Worm (Caenorhabditis elegans): ENCODE measurements around the gene srd-49.

The srd-49 gene

DNA sequence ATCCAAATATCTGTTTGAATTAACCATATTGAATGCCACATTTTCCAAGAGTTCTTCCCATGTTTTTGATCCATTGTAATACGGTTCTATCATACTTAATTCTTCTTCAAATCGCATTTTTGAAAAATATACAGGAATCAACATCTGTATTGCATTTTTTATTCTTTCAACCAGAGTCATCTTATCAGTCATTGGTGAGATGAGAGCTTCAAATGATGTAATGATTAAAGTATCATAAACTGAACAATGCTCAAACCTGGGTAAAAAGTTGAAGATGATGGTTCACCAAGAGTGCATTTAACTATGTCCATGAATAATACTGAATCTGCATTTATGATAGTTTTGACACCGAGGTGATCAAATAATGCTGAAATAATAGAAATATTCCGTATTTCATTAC is 9.3 kb downstream of the srd-49 start:
- peak; percentile 16 for TF ChIP-seq fos-1 (tag; optimal IDR thresholded peaks at IDR 0.05)
- TF ChIP-seq peb-1 (tag; optimal IDR thresholded peaks at IDR 0.05), result no peak
- TF ChIP-seq nhr-129 (tag; optimal IDR thresholded peaks at IDR 0.05), result peak; percentile 62

DNA sequence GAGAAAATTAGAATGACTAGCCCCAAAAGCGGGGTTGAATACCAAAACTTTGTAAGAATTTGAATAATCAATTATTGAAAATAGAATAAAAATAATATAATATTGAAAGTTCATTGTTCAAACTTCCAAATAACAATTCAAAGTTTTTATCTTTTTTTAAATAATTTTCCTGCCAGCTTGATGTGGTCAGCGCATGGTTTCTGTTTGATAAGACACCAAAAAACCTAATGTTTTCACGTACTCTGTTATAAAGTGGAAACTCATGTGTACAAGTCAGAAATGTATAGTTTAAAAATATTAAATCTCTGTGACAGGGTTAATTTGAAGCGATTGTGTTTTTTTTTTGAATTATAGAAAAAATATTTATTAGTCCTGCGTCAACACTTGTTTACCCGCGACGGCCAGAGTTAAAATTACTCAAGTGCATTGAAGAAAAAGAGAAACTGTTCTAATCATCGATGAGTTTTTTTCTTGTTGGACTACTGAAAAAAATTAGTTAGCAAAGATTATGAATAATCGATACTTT is 10.4 kb downstream of the srd-49 start, which contains the start of gene ugt-17:
ugt-17 (minus strand) TSS at position 180 of the 526 bp plus-strand sequence.
- TF ChIP-seq sma-9 (GFP tag; optimal IDR thresholded peaks at IDR 0.05) (peak; percentile 54), sma-9 (tag; optimal IDR thresholded peaks at IDR 0.05) (no peak), nhr-21 (tag; optimal IDR thresholded peaks at IDR 0.05) (no peak), fos-1 (tag; optimal IDR thresholded peaks at IDR 0.05) (peak; percentile 67), crh-2 (tag; optimal IDR thresholded peaks at IDR 0.05) (peak; percentile 10), nhr-11 (tag; optimal IDR thresholded peaks at IDR 0.05) (no peak), C34F6.9 (tag; optimal IDR thresholded peaks at IDR 0.05) (no peak), ama-1 (optimal IDR thresholded peaks at IDR 0.05) (no peak), ztf-4 (tag; optimal IDR thresholded peaks at IDR 0.05) (no peak), elt-3 (tag; optimal IDR thresholded peaks at IDR 0.05) (no peak), nhr-23 (tag; optimal IDR thresholded peaks at IDR 0.05) (no peak), mab-5 (tag; optimal IDR thresholded peaks at IDR 0.05) (no peak), nhr-129 (tag; optimal IDR thresholded peaks at IDR 0.05) (no peak), unc-39 (tag; optimal IDR thresholded peaks at IDR 0.05) (no peak)

DNA sequence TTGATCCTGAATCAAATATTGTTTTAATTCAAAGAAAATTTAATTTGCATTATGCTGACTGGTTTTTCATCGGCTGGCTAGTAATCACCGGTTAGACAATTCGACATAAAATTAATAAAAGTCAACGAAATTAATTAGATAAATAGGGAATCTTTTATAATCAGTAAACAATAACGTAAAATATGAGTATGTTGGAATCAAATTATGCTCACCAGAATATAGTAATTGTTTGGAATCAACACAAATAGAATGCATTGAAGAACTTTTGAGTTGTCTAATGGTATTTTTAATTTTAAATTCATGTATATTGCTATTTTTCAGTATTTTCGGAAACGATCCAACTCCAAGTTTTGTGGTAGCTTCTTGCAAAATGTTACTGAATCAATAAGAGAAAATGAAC is 10.9 kb downstream of the srd-49 start, which contains the start of gene C08B6.2:
C08B6.2 (plus strand) TSS at position 301 of the 400 bp plus-strand sequence.
- no peak for TF ChIP-seq elt-3 (tag; optimal IDR thresholded peaks at IDR 0.05)
- no peak for TF ChIP-seq nhr-12 (tag; optimal IDR thresholded peaks at IDR 0.05)
- TF ChIP-seq mbf-1 (tag; optimal IDR thresholded peaks at IDR 0.05), result no peak
- no peak for TF ChIP-seq alr-1 (tag; optimal IDR thresholded peaks at IDR 0.05)
- TF ChIP-seq ceh-16 (tag; optimal IDR thresholded peaks at IDR 0.05), result no peak
- TF ChIP-seq nhr-6 (tag; optimal IDR thresholded peaks at IDR 0.05), result no peak
- TF ChIP-seq peb-1 (tag; optimal IDR thresholded peaks at IDR 0.05), result no peak
- TF ChIP-seq lin-13 (GFP tag; optimal IDR thresholded peaks at IDR 0.05), result no peak
- TF ChIP-seq ceh-82 (tag; optimal IDR thresholded peaks at IDR 0.05), result no peak
- no peak for TF ChIP-seq dmd-4 (tag; optimal IDR thresholded peaks at IDR 0.05)

DNA sequence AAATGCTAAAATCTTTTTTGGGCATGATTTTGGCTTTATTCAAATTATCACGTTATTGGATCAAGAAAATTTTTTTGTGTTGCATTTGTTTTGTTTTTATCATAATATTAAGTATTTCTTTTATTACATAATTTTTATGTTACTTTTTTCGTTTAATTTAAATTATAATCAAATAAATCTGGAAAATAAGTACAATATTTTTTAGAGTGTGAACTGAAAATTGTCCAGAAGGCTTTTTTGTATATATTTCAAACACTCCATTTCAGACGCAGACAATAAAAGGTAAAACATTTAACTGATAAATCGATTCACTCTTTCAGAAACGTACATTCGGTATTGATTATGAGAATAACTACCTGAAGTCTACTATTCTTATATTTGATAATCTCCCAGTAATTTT is 12.8 kb downstream of the srd-49 start, which contains the start of gene C08B6.11:
C08B6.11 (plus strand) TSS at position 301 of the 400 bp plus-strand sequence.
- no peak for TF ChIP-seq lin-39 (tag; optimal IDR thresholded peaks at IDR 0.05)

DNA sequence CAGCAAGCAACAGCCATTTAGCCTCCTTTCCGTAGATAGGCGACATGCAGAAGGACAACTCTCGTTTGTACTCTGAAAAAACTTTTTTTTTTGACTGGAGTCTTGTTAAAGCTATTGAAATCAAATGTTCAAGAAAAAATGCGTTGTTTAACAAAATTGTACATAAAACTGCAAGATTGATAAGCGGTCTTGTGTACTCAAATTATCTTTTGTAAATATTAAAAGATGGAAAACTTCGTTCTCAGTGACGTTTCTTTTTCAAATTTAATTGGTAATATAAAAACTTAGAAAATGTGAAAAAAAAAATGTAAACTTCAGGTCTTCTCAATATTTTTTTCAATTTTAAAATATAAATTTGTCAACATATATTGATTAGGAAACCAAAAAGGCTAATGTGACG is 16.7 kb downstream of the srd-49 start:
- peak; percentile 24 for TF ChIP-seq fos-1 (tag; optimal IDR thresholded peaks at IDR 0.05)
- no peak for TF ChIP-seq mab-5 (tag; optimal IDR thresholded peaks at IDR 0.05)

DNA sequence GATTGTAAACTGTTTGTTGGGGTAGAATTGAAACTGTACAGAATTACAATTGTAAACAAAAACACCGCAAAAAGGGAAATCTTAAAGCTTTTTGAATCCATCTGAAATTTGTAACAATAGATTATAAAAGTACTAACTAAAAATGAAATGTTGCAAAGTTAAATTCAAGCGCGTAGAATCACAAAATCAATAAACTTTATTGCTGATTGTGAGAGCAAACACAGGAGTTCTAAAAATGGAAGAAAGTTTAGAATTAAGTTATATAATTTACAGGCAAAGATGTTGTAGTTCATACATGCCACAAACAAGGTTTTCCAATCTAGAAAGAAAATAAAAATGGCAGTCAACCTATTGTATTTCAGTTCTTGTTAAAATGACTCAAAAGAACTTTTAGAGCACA is 17.7 kb downstream of the srd-49 start, which contains the start of gene C08B6.3:
C08B6.3 (minus strand) TSS at position 101 of the 400 bp plus-strand sequence.
- no peak for TF ChIP-seq mdl-1 (tag; optimal IDR thresholded peaks at IDR 0.05)

DNA sequence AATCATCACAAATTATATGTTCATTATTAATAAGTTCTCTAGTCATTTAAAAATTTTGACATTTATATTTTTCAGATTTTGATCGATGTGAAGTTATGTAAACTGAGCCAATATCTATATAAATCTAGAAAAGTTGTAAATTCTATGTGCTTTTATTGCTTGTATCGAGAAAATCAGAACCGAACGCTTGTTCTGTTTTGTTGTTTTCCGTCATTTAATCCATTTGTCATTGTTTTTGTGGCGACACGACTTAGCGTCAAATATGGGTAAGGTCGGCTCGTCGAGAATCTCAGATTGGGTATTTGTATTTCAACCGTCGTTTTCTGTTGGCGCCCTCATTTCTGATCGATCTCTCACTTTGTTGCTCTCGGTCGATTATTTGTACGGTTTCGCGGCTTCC is 19.9 kb downstream of the srd-49 start, which contains the start of gene cht-5:
cht-5 (plus strand) TSS at position 301 of the 400 bp plus-strand sequence.
- no peak for TF ChIP-seq unc-62 (GFP tag; optimal IDR thresholded peaks at IDR 0.05)
- TF ChIP-seq sma-9 (GFP tag; optimal IDR thresholded peaks at IDR 0.05), result no peak
- TF ChIP-seq sma-9 (tag; optimal IDR thresholded peaks at IDR 0.05), result no peak
- no peak for TF ChIP-seq aly-2 (tag; optimal IDR thresholded peaks at IDR 0.05)
- TF ChIP-seq dmd-4 (tag; optimal IDR thresholded peaks at IDR 0.05), result no peak
- no peak for TF ChIP-seq unc-55 (GFP tag; optimal IDR thresholded peaks at IDR 0.05)
- no peak for TF ChIP-seq F13H6.1 (tag; optimal IDR thresholded peaks at IDR 0.05)
- TF ChIP-seq skn-1 (tag; optimal IDR thresholded peaks at IDR 0.05), result no peak
- no peak for TF ChIP-seq ama-1 (optimal IDR thresholded peaks at IDR 0.05)
- no peak for TF ChIP-seq mbf-1 (tag; optimal IDR thresholded peaks at IDR 0.05)
- TF ChIP-seq crh-2 (tag; optimal IDR thresholded peaks at IDR 0.05), result no peak
- no peak for TF ChIP-seq alr-1 (tag; optimal IDR thresholded peaks at IDR 0.05)
- no peak for TF ChIP-seq ceh-16 (tag; optimal IDR thresholded peaks at IDR 0.05)
- TF ChIP-seq mdl-1 (tag; optimal IDR thresholded peaks at IDR 0.05), result no peak
- no peak for TF ChIP-seq blmp-1 (tag; optimal IDR thresholded peaks at IDR 0.05; ENCODE audit: insufficient read depth)
- no peak for TF ChIP-seq nhr-21 (tag; optimal IDR thresholded peaks at IDR 0.05)
- TF ChIP-seq nhr-25 (tag; optimal IDR thresholded peaks at IDR 0.05), result no peak
- no peak for TF ChIP-seq R02D3.7 (tag; optimal IDR thresholded peaks at IDR 0.05)
- no peak for TF ChIP-seq ceh-82 (tag; optimal IDR thresholded peaks at IDR 0.05)
- TF ChIP-seq mab-5 (tag; optimal IDR thresholded peaks at IDR 0.05), result no peak
- TF ChIP-seq peb-1 (tag; optimal IDR thresholded peaks at IDR 0.05), result no peak

Measured in whole organism, L2 larva.